Fruit fly (Drosophila melanogaster): ENCODE data around the gene Ziz.
A peak's percentile ranks its signal among the peaks of the same experiment; 100 is the strongest.

Ziz gene

dm6 chr2L:7534917-7535316 lies 38.8 kb upstream of the Ziz start (continued):
- TF ChIP-seq Mes4 (GFP tag; optimal IDR thresholded peaks at IDR 0.05) (peak; percentile 80), Dp (GFP tag; optimal IDR thresholded peaks at IDR 0.05) (peak; percentile 25), az2 (GFP tag; optimal IDR thresholded peaks at IDR 0.05) (peak; percentile 88), zen (tag; optimal IDR thresholded peaks at IDR 0.05) (peak; percentile 81), Fer3 (tag; optimal IDR thresholded peaks at IDR 0.05) (peak; percentile 82), CG8290 (GFP tag; optimal IDR thresholded peaks at IDR 0.05) (peak; percentile 91), CG8290 (tag; optimal IDR thresholded peaks at IDR 0.05) (peak; percentile 87 to 95), H2.0 (GFP tag; IDR thresholded peaks at IDR 0.05) (peak; percentile 65), CG3281 (GFP tag; optimal IDR thresholded peaks at IDR 0.05) (peak; percentile 42), Poxn (GFP tag; IDR thresholded peaks at IDR 0.05) (no peak), Drgx (GFP tag; IDR thresholded peaks at IDR 0.05) (peak; percentile 61), CG7839 (tag; optimal IDR thresholded peaks at IDR 0.05) (peak; percentile 81), chn (GFP tag; optimal IDR thresholded peaks at IDR 0.05) (peak; percentile 78), CG13624 (GFP tag; optimal IDR thresholded peaks at IDR 0.05) (peak; percentile 79), ac (GFP tag; optimal IDR thresholded peaks at IDR 0.05) (peak; percentile 55), tup (GFP tag; optimal IDR thresholded peaks at IDR 0.05) (no peak), Atf6 (GFP tag; IDR thresholded peaks at IDR 0.05) (peak; percentile 60), CG12769 (tag; optimal IDR thresholded peaks at IDR 0.05) (peak; percentile 84), Gsc (GFP tag; IDR thresholded peaks at IDR 0.05) (no peak), dimm (GFP tag; IDR thresholded peaks at IDR 0.05) (no peak), CG10959 (GFP tag; IDR thresholded peaks at IDR 0.05) (peak; percentile 80), CG8089 (GFP tag; optimal IDR thresholded peaks at IDR 0.05) (peak; percentile 90), CG2875 (GFP tag; optimal IDR thresholded peaks at IDR 0.05) (peak; percentile 83), CG17568 (GFP tag; optimal IDR thresholded peaks at IDR 0.05) (peak; percentile 60), CG7928 (GFP tag; optimal IDR thresholded peaks at IDR 0.05) (peak; percentile 17), Usf (GFP tag; optimal IDR thresholded peaks at IDR 0.05) (peak; percentile 44), CG18599 (GFP tag; optimal IDR thresholded peaks at IDR 0.05) (peak; percentile 60), H15 (GFP tag; IDR thresholded peaks at IDR 0.05) (peak; percentile 79), Gug (GFP tag; IDR thresholded peaks at IDR 0.05) (peak; percentile 79), knrl (GFP tag; IDR thresholded peaks at IDR 0.05; ENCODE audit: partially characterized antibody) (no peak; the same call in 2 of the 3 replicates), CG2116 (GFP tag; optimal IDR thresholded peaks at IDR 0.05) (peak; percentile 34), CG9215 (GFP tag; IDR thresholded peaks at IDR 0.05) (peak; percentile 43; the same call in 1 of the 2 replicates), CG7987 (GFP tag; optimal IDR thresholded peaks at IDR 0.05) (peak; percentile 86), CG6254 (GFP tag; optimal IDR thresholded peaks at IDR 0.05) (no peak), pb (GFP tag; optimal IDR thresholded peaks at IDR 0.05) (peak; percentile 9), pnt (GFP tag; optimal IDR thresholded peaks at IDR 0.05) (peak; percentile 70), hkb (optimal IDR thresholded peaks at IDR 0.05) (no peak), hkb (GFP tag; IDR thresholded peaks at IDR 0.05) (peak; percentile 69), Tbp (GFP tag; optimal IDR thresholded peaks at IDR 0.05) (no peak), CG6765 (GFP tag; optimal IDR thresholded peaks at IDR 0.05) (peak; percentile 60), CG4820 (GFP tag; optimal IDR thresholded peaks at IDR 0.05) (peak; percentile 77), D19A (tag; optimal IDR thresholded peaks at IDR 0.05) (peak; percentile 52), CG8924 (tag; optimal IDR thresholded peaks at IDR 0.05) (peak; percentile 15), CG7271 (tag; optimal IDR thresholded peaks at IDR 0.05) (peak; percentile 28), CG10321 (GFP tag; IDR thresholded peaks at IDR 0.05) (no peak), klu (GFP tag; IDR thresholded peaks at IDR 0.05) (peak; percentile 20; the same call in 1 of the 2 replicates), Oaz (GFP tag; IDR thresholded peaks at IDR 0.05) (peak; percentile 53), CG11560 (tag; IDR thresholded peaks at IDR 0.05) (peak; percentile 37; the same call in 1 of the 3 replicates), Hr78 (GFP tag; optimal IDR thresholded peaks at IDR 0.05) (no peak), nerfin-2 (GFP tag; IDR thresholded peaks at IDR 0.05; ENCODE audit: partially characterized antibody) (no peak), pita (GFP tag; optimal IDR thresholded peaks at IDR 0.05) (peak; percentile 75)

All from whole organism, embryonic.